Worm (Caenorhabditis elegans) whole organism, young adult: ENCODE results near the gene F53F8.5.

ENCODE experiments used
- F39B2.1 ChIP-seq: fragments of 200-800 bp; sonication (Bioruptor generic); IDR thresholded peaks from 2 replicates; pipeline ENCODE4 v1.3.6; 2022; ENCODE audit warnings: missing genetic modification reagents, missing genetic modification characterization, missing compliant biosample characterization
- ama-1 ChIP-seq, 3 experiments: fragments of 150-350 bp in 1 of 3; sonication (generic microtip) in 2 of 3; optimal IDR thresholded peaks; 2 replicates each; lab custom pipeline; 2014 to 2018; ENCODE audit warnings: missing biosample characterization in 2 of 3, missing genetic modification characterization in 2 of 3, missing genetic modification reagents in 2 of 3
- ceh-91 ChIP-seq: fragments of 200-800 bp; sonication (Bioruptor generic); IDR thresholded peaks from 2 replicates; pipeline ENCODE4 v1.3.6; 2022; ENCODE audit warnings: missing genetic modification reagents, missing genetic modification characterization, missing compliant biosample characterization
- ets-4 ChIP-seq: fragments of 200-800 bp; sonication (Bioruptor generic); optimal IDR thresholded peaks from 2 replicates; lab custom pipeline; 2018; ENCODE audit warnings: mild to moderate bottlenecking, missing genetic modification characterization, missing compliant biosample characterization
- mel-28 ChIP-seq: sonication (generic microtip); optimal IDR thresholded peaks from 2 replicates; lab custom pipeline; 2016; ENCODE audit warnings: borderline replicate concordance, mild to moderate bottlenecking, missing genetic modification characterization, missing compliant biosample characterization
- nhr-80 ChIP-seq: sonication (generic microtip); optimal IDR thresholded peaks from 2 replicates; lab custom pipeline; 2016; ENCODE audit warnings: missing genetic modification characterization, missing compliant biosample characterization
- sdz-38 ChIP-seq: sonication (generic microtip); optimal IDR thresholded peaks from 2 replicates; lab custom pipeline; 2016; ENCODE audit warnings: missing genotype, missing genetic modification characterization, missing compliant biosample characterization
- snpc-3.4 ChIP-seq: sonication (generic microtip); optimal IDR thresholded peaks from 2 replicates; lab custom pipeline; 2017; ENCODE audit warnings: missing genetic modification characterization, mild to moderate bottlenecking, missing compliant biosample characterization, antibody characterized with exemption, moderate library complexity, missing genotype, missing genetic modification reagents
- tbp1 ChIP-seq: fragments of 200-800 bp; sonication (Bioruptor generic); optimal IDR thresholded peaks from 2 replicates; lab custom pipeline; 2018; ENCODE audit warnings: mild to moderate bottlenecking, missing genetic modification characterization, missing compliant biosample characterization
- unc-130 ChIP-seq: sonication (generic microtip); optimal IDR thresholded peaks from 2 replicates; lab custom pipeline; 2016; ENCODE audit warnings: missing genetic modification reagents, missing genetic modification characterization, missing compliant biosample characterization
- unc-62 ChIP-seq: fragments of 150-350 bp; optimal IDR thresholded peaks from 2 replicates; lab custom pipeline; 2014; ENCODE audit warnings: missing biosample characterization, missing genetic modification reagents, missing genetic modification characterization

DNA sequence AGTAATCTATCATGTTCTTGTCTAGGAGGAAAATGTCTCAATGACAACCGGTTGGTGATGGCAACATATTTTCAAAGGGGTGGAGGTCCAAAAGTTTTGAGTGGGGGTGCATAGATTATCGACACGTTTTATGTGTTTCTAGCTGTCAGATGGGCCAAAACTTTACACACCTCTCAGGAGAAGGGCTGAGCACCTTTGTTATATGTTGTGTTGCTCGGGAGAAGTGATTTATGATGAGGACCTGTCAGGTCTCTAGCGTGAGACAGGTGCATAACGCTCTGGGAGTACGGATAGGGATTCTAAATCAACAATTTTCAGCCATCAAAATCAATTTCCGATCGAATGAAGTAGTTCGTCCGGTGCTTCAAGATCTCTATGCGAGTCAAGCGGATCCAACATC lies 47.2 kb downstream of the F53F8.5 start:
- TF ChIP-seq ama-1 (optimal IDR thresholded peaks at IDR 0.05; lab: Kevin White, UChicago) (no peak), ama-1 (GFP tag; optimal IDR thresholded peaks at IDR 0.05; lab: Kevin White, UChicago) (no peak), unc-62 (no peak), ceh-91 (GFP tag; lab: Robert Waterston, UW) (no peak), mel-28 (tag; lab: Kevin White, UChicago) (no peak), tbp1 (GFP tag; lab: Kevin White, UChicago) (no peak), ets-4 (GFP tag; lab: Kevin White, UChicago) (no peak), snpc-3.4 (no peak), unc-130 (GFP tag; lab: Kevin White, UChicago) (no peak), F39B2.1 (GFP tag; lab: Robert Waterston, UW) (no peak), nhr-80 (no peak), sdz-38 (tag; lab: Kevin White, UChicago) (no peak)
